Fruit fly (Drosophila melanogaster): ENCODE measurements around the gene CG3823.

DNA sequence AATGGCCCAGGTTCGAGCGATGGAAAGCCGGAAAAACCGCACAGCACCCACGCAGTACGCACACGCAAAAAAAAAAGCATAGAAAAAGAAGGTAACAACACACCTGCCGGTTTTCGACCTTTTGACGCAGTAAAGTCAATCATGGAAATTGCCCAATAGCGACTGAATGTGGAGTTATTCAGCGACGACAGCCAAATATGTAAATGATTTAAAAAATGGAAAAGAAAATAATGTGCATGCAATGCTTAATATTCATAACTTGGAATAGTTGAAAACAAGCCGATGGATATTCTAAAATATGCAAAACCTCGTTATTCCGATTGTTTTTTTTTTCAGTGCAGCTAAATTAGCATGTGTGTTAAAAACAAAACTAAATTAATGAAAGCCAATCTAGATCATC is 579 bp upstream of the CG3823 start:
- TF ChIP-seq Atf-2 (GFP tag; optimal IDR thresholded peaks at IDR 0.05) (no peak), sens-2 (GFP tag; IDR thresholded peaks at IDR 0.05) (no peak), br (optimal IDR thresholded peaks at IDR 0.05) (no peak)

Data from whole organism, embryonic.